Worm (Caenorhabditis elegans) whole organism, early embryonic: ENCODE results near the gene snt-6.

ENCODE experiments used
- B0310.2 ChIP-seq: sonication (generic microtip); optimal IDR thresholded peaks from 2 replicates; lab custom pipeline; 2016; ENCODE audit warnings: mild to moderate bottlenecking, missing genetic modification characterization, missing compliant biosample characterization
- aly-1 ChIP-seq: sonication (generic microtip); optimal IDR thresholded peaks from 2 replicates; lab custom pipeline; 2016; ENCODE audit warnings: missing genetic modification characterization, missing compliant biosample characterization
- ceh-13 ChIP-seq: fragments of 200-800 bp; sonication (Bioruptor generic); optimal IDR thresholded peaks from 2 replicates; lab custom pipeline; 2018; ENCODE audit warnings: mild to moderate bottlenecking, missing genetic modification characterization, missing compliant biosample characterization
- ceh-36 ChIP-seq: sonication (generic microtip); optimal IDR thresholded peaks from 2 replicates; lab custom pipeline; 2016; ENCODE audit warnings: missing genetic modification characterization, inconsistent platforms, missing compliant biosample characterization
- ets-7 ChIP-seq: sonication (generic microtip); optimal IDR thresholded peaks from 2 replicates; lab custom pipeline; 2016; ENCODE audit warnings: missing genotype, missing genetic modification characterization, missing compliant biosample characterization
- flt-1 ChIP-seq: fragments of 200-800 bp; sonication (Bioruptor generic); IDR thresholded peaks from 2 replicates; pipeline ENCODE4 v1.3.6; 2022; ENCODE audit warnings: missing genetic modification characterization, missing compliant biosample characterization
- hmbx-1 ChIP-seq: sonication (generic microtip); optimal IDR thresholded peaks from 2 replicates; lab custom pipeline; 2016; ENCODE audit warnings: mild to moderate bottlenecking, missing genetic modification characterization, missing compliant biosample characterization
- hnd-1 ChIP-seq: sonication (generic microtip); optimal IDR thresholded peaks from 2 replicates; lab custom pipeline; 2016; ENCODE audit warnings: missing genetic modification characterization, missing compliant biosample characterization
- pes-1 ChIP-seq: fragments of 200-800 bp; sonication (Bioruptor generic); IDR thresholded peaks from 2 replicates; pipeline ENCODE4 v1.3.6; 2022; ENCODE audit warnings: missing genetic modification reagents, missing genetic modification characterization, missing compliant biosample characterization
- scrt-1 ChIP-seq: fragments of 200-800 bp; sonication (Bioruptor generic); IDR thresholded peaks from 2 replicates; pipeline ENCODE4 v1.3.6; 2022; ENCODE audit warnings: missing genetic modification characterization, missing compliant biosample characterization
- sea-1 ChIP-seq: fragments of 200-800 bp; sonication (Bioruptor generic); conservative IDR thresholded peaks from 2 replicates; pipeline ENCODE4 v1.3.6; 2022; ENCODE audit warnings: missing genetic modification characterization, missing compliant biosample characterization
- tbx-11 ChIP-seq: fragments of 200-800 bp; sonication (Bioruptor generic); IDR thresholded peaks from 2 replicates; pipeline ENCODE4 v1.3.6; 2022; ENCODE audit warnings: missing genetic modification characterization, missing compliant biosample characterization
- tbx-37 ChIP-seq: fragments of 200-800 bp; sonication (Bioruptor generic); conservative IDR thresholded peaks from 2 replicates; pipeline ENCODE4 v1.3.6; 2022; ENCODE audit warnings: missing genetic modification reagents, missing genetic modification characterization, missing compliant biosample characterization

Gene snt-6

DNA sequence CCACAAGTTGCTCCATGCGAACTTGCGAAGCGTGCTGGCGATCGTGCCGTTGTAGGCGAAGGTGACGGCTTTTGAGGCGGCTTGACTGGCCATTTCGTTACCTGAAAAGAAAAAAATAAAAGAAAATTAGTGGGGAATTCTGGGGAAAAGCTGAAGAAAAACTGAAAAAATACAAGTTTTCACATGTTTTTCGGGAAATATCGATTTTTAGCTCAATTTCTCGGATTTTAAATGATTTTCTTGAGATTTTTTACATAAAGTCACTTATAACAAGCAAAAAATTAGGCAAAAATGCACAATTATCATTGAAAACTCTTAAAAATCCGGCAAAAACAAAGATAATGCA lies 49.0 kb downstream of the snt-6 start, which contains the start of gene T02H6.11:
TSS of gene T02H6.11 (minus strand) at position 101 of the 346 bp plus-strand sequence.
- TF ChIP-seq tbx-37 (GFP tag; lab: Robert Waterston, UW): no peak
- TF ChIP-seq flt-1 (GFP tag; lab: Robert Waterston, UW): no peak
- TF ChIP-seq scrt-1: no peak
- TF ChIP-seq hmbx-1 (tag; lab: Kevin White, UChicago): no peak
- TF ChIP-seq ets-7: no peak
- no peak for TF ChIP-seq hnd-1
- TF ChIP-seq sea-1 (GFP tag; lab: Robert Waterston, UW): no peak
- no peak for TF ChIP-seq aly-1 (tag; lab: Kevin White, UChicago)
- no peak for TF ChIP-seq ceh-13
- TF ChIP-seq B0310.2: no peak
- TF ChIP-seq pes-1 (GFP tag; lab: Robert Waterston, UW): no peak
- no peak for TF ChIP-seq ceh-36 (tag; lab: Kevin White, UChicago)

ce11 chrII:698453-698852 lies 51.6 kb downstream of the snt-6 start:
- peak; percentile 46; the same call in 1 of the 2 replicates for TF ChIP-seq sea-1 (GFP tag; lab: Robert Waterston, UW)
- TF ChIP-seq tbx-11 (GFP tag; lab: Robert Waterston, UW): peak; percentile 56; the same call in 1 of the 2 replicates
- TF ChIP-seq scrt-1: peak; percentile 53; the same call in 1 of the 2 replicates

DNA sequence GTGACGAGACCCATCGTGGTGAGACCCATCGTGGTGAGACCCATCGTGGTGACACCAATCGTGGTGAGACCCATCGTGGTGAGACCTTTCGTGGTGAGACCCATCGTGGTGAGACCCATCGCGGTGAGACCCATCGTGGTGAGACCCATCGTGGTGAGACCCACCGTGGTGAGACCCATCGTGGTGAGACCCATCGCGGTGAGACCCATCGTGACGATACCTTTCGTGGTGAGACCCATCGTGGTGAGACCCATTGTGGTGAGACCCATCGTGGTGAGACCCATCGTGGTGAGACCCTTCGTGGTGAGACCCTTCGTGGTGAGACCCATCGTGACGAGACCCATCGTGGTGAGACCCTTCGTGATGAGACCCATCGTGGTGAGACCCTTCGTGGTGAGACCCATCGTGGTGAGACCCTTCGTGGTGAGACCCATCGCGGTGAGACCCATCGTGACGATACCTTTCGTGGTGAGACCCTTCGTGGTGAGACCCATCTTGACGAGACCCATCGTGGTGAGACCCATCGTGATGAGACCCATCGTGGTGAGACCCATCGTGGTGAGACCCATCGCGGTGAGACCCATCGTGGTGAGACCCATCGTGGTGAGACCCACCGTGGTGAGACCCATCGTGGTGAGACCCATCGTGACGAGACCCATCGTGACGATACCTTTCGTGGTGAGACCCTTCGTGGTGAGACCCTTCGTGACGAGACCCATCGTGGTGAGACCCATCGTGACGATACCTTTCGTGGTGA lies 53.1 kb downstream of the snt-6 start:
- TF ChIP-seq tbx-37 (GFP tag; lab: Robert Waterston, UW) (peak; percentile 57), scrt-1 (peak; percentile 76; the same call in 1 of the 2 replicates), flt-1 (GFP tag; lab: Robert Waterston, UW) (peak; percentile 64; the same call in 1 of the 2 replicates)
